Worm (Caenorhabditis elegans) whole organism, young adult: ENCODE data around the gene Y7A5A.13.

ENCODE experiments used
- B0019.2 ChIP-seq: fragments of 200-800 bp; sonication (Bioruptor generic); conservative IDR thresholded peaks from 2 replicates; pipeline ENCODE4 v1.3.6; 2022; ENCODE audit warnings: missing genetic modification reagents, missing genetic modification characterization, missing compliant biosample characterization
- B0261.1 ChIP-seq: sonication (generic microtip); optimal IDR thresholded peaks from 2 replicates; lab custom pipeline; 2016; ENCODE audit warnings: mild to moderate bottlenecking, missing genetic modification characterization, moderate library complexity, missing compliant biosample characterization
- B0336.3 ChIP-seq: fragments of 200-800 bp; sonication (Bioruptor generic); IDR thresholded peaks from 2 replicates; pipeline ENCODE4 v1.3.6; 2022; ENCODE audit warnings: missing genetic modification characterization, missing compliant biosample characterization
- C17E4.6 ChIP-seq: fragments of 200-800 bp; sonication (Bioruptor generic); IDR thresholded peaks from 2 replicates; pipeline ENCODE4 v1.3.6; 2022; ENCODE audit warnings: missing genetic modification reagents, missing genetic modification characterization, missing compliant biosample characterization
- D2030.7 ChIP-seq: fragments of 200-800 bp; sonication (Bioruptor generic); IDR thresholded peaks from 2 replicates; pipeline ENCODE4 v1.3.6; 2022; ENCODE audit warnings: missing genetic modification reagents, missing genetic modification characterization, missing compliant biosample characterization
- F22D6.2 ChIP-seq: sonication (generic microtip); optimal IDR thresholded peaks from 2 replicates; lab custom pipeline; 2016; ENCODE audit warnings: mild to moderate bottlenecking, missing genetic modification characterization, missing compliant biosample characterization
- F33H1.4 ChIP-seq: fragments of 200-800 bp; sonication (Bioruptor generic); IDR thresholded peaks from 2 replicates; pipeline ENCODE4 v1.3.6; 2022; ENCODE audit warnings: missing genetic modification reagents, missing genetic modification characterization, missing compliant biosample characterization
- F37B4.10 ChIP-seq: fragments of 200-800 bp; sonication (Bioruptor generic); IDR thresholded peaks from 2 replicates; pipeline ENCODE4 v1.3.6; 2022; ENCODE audit warnings: missing genetic modification characterization, missing compliant biosample characterization
- F57A8.1 ChIP-seq: fragments of 200-800 bp; sonication (Bioruptor generic); optimal IDR thresholded peaks from 2 replicates; lab custom pipeline; 2018; ENCODE audit warnings: mild to moderate bottlenecking, missing genetic modification characterization, moderate library complexity, missing compliant biosample characterization
- K12H6.12 ChIP-seq: fragments of 200-800 bp; sonication (Bioruptor generic); optimal IDR thresholded peaks from 2 replicates; lab custom pipeline; 2018; ENCODE audit warnings: mild to moderate bottlenecking, missing genetic modification characterization, missing compliant biosample characterization
- T07F8.4 ChIP-seq: sonication (generic microtip); optimal IDR thresholded peaks from 2 replicates; lab custom pipeline; 2016; ENCODE audit warnings: mild to moderate bottlenecking, missing genetic modification characterization, moderate library complexity, missing compliant biosample characterization
- Y53F4B.3 ChIP-seq: fragments of 200-800 bp; sonication (Bioruptor generic); IDR thresholded peaks from 2 replicates; pipeline ENCODE4 v1.3.6; 2022; ENCODE audit warnings: missing genetic modification reagents, missing genetic modification characterization, missing compliant biosample characterization
- Y79H2A.3 ChIP-seq: fragments of 200-800 bp; sonication (Bioruptor generic); conservative IDR thresholded peaks from 2 replicates; pipeline ENCODE4 v1.3.6; 2022; ENCODE audit warnings: missing genetic modification reagents, missing genetic modification characterization, missing compliant biosample characterization
- ZK185.1 ChIP-seq: sonication (generic microtip); optimal IDR thresholded peaks from 2 replicates; lab custom pipeline; 2016; ENCODE audit warnings: mild to moderate bottlenecking, missing genetic modification characterization, missing compliant biosample characterization; ENCODE audit not compliant: poor library complexity, severe bottlenecking
- attf-6 ChIP-seq: fragments of 200-800 bp; sonication (Bioruptor generic); IDR thresholded peaks from 2 replicates; pipeline ENCODE4 v1.3.6; 2022; ENCODE audit warnings: missing genetic modification reagents, missing genetic modification characterization, missing compliant biosample characterization
- ccch-3 ChIP-seq: fragments of 200-800 bp; sonication (Bioruptor generic); optimal IDR thresholded peaks from 2 replicates; lab custom pipeline; 2018; ENCODE audit warnings: mild to moderate bottlenecking, missing genetic modification characterization, missing compliant biosample characterization
- cebp-1 ChIP-seq, 2 experiments: fragments of 200-800 bp in 1 of 2; sonication (Bioruptor generic) in 1 of 2; sonication (generic microtip) in 1 of 2; IDR thresholded peaks in 1 of 2; optimal IDR thresholded peaks in 1 of 2; 2 replicates each; pipeline versions ENCODE4 v1.3.6 to Lab custom; 2017 to 2022; ENCODE audit warnings: missing compliant biosample characterization in 2 of 2, missing genetic modification characterization in 2 of 2, mild to moderate bottlenecking in 1 of 2, missing genetic modification reagents in 1 of 2, moderate library complexity in 1 of 2
- cebp-2 ChIP-seq: fragments of 200-800 bp; sonication (Bioruptor generic); IDR thresholded peaks from 2 replicates; pipeline ENCODE4 v1.3.6; 2022; ENCODE audit warnings: missing genetic modification characterization, missing compliant biosample characterization
- ceh-27 ChIP-seq: fragments of 200-800 bp; sonication (Bioruptor generic); optimal IDR thresholded peaks from 2 replicates; lab custom pipeline; 2018; ENCODE audit warnings: mild to moderate bottlenecking, missing genetic modification characterization, moderate library complexity, missing compliant biosample characterization
- ceh-40 ChIP-seq: fragments of 200-800 bp; sonication (Bioruptor generic); IDR thresholded peaks from 2 replicates; pipeline ENCODE4 v1.3.6; 2022; ENCODE audit warnings: missing genetic modification characterization, missing compliant biosample characterization
- ceh-91 ChIP-seq: fragments of 200-800 bp; sonication (Bioruptor generic); IDR thresholded peaks from 2 replicates; pipeline ENCODE4 v1.3.6; 2022; ENCODE audit warnings: missing genetic modification reagents, missing genetic modification characterization, missing compliant biosample characterization
- dpff-1 ChIP-seq: sonication (generic microtip); optimal IDR thresholded peaks from 2 replicates; lab custom pipeline; 2017; ENCODE audit warnings: mild to moderate bottlenecking, missing genetic modification characterization, missing compliant biosample characterization
- efl-1 ChIP-seq: fragments of 150-350 bp; optimal IDR thresholded peaks from 2 replicates; lab custom pipeline; 2014; ENCODE audit warnings: missing biosample characterization, missing genetic modification reagents, missing genetic modification characterization
- gei-17 ChIP-seq: fragments of 200-800 bp; sonication (Bioruptor generic); optimal IDR thresholded peaks from 2 replicates; lab custom pipeline; 2018; ENCODE audit warnings: mild to moderate bottlenecking, missing genetic modification characterization, missing compliant biosample characterization
- hsf-1 ChIP-seq: fragments of 200-800 bp; sonication (Bioruptor generic); IDR thresholded peaks from 2 replicates; pipeline ENCODE4 v1.3.6; 2022; ENCODE audit warnings: missing genetic modification reagents, missing genetic modification characterization, missing compliant biosample characterization
- lin-54 ChIP-seq: fragments of 200-800 bp; sonication (Bioruptor generic); optimal IDR thresholded peaks from 2 replicates; lab custom pipeline; 2018; ENCODE audit warnings: mild to moderate bottlenecking, missing genetic modification characterization, missing compliant biosample characterization
- lsl-1 ChIP-seq: fragments of 200-800 bp; sonication (Bioruptor generic); optimal IDR thresholded peaks from 2 replicates; lab custom pipeline; 2018; ENCODE audit warnings: mild to moderate bottlenecking, missing genetic modification characterization, moderate library complexity, missing compliant biosample characterization
- madf-3 ChIP-seq: fragments of 200-800 bp; sonication (Bioruptor generic); IDR thresholded peaks from 2 replicates; pipeline ENCODE4 v1.3.6; 2022; ENCODE audit warnings: missing genetic modification reagents, missing genetic modification characterization, missing compliant biosample characterization
- mes-4 ChIP-seq: sonication (generic microtip); optimal IDR thresholded peaks from 2 replicates; lab custom pipeline; 2016; ENCODE audit warnings: missing genotype, missing genetic modification characterization, missing compliant biosample characterization
- nfyb-1 ChIP-seq: fragments of 200-800 bp; sonication (Bioruptor generic); IDR thresholded peaks from 2 replicates; pipeline ENCODE4 v1.3.6; 2022; ENCODE audit warnings: missing genetic modification reagents, missing genetic modification characterization, missing compliant biosample characterization
- nhr-120 ChIP-seq: fragments of 200-800 bp; sonication (Bioruptor generic); IDR thresholded peaks from 2 replicates; pipeline ENCODE4 v1.3.6; 2022; ENCODE audit warnings: missing genetic modification characterization, missing compliant biosample characterization
- nhr-90 ChIP-seq: sonication (generic microtip); optimal IDR thresholded peaks from 2 replicates; lab custom pipeline; 2016; ENCODE audit warnings: missing genotype, mild to moderate bottlenecking, missing genetic modification characterization, missing compliant biosample characterization
- pha-4 ChIP-seq: fragments of 150-350 bp; sonication (generic microtip); optimal IDR thresholded peaks from 2 replicates; lab custom pipeline; 2014; ENCODE audit warnings: missing biosample characterization, missing genetic modification reagents, missing genetic modification characterization
- repo-1 ChIP-seq: sonication (generic microtip); optimal IDR thresholded peaks from 2 replicates; lab custom pipeline; 2017; ENCODE audit warnings: mild to moderate bottlenecking, missing genetic modification characterization, missing compliant biosample characterization
- snpc-1.1 ChIP-seq: sonication (generic microtip); optimal IDR thresholded peaks from 2 replicates; lab custom pipeline; 2017; ENCODE audit warnings: missing genetic modification characterization, mild to moderate bottlenecking, missing compliant biosample characterization, antibody characterized with exemption, moderate library complexity, missing genotype, missing genetic modification reagents; ENCODE audit not compliant: insufficient read depth
- snpc-4 ChIP-seq, 5 experiments: fragments of 150-350 bp in 1 of 5; sonication (generic microtip) in 4 of 5; optimal IDR thresholded peaks; 2 replicates each; lab custom pipeline; 2014 to 2018; ENCODE audit warnings: missing genetic modification characterization in 5 of 5, missing biosample characterization in 3 of 5, antibody characterized with exemption in 2 of 5, mild to moderate bottlenecking in 2 of 5, missing compliant biosample characterization in 2 of 5, missing genotype in 2 of 5, moderate library complexity in 2 of 5, missing genetic modification reagents in 1 of 5
- tbx-9 ChIP-seq: sonication (generic microtip); optimal IDR thresholded peaks from 2 replicates; lab custom pipeline; 2016; ENCODE audit warnings: borderline replicate concordance, missing genetic modification characterization, inconsistent platforms, missing compliant biosample characterization
- tlf-1 ChIP-seq: fragments of 200-800 bp; sonication (Bioruptor generic); optimal IDR thresholded peaks from 2 replicates; lab custom pipeline; 2018; ENCODE audit warnings: mild to moderate bottlenecking, missing genetic modification characterization, missing compliant biosample characterization
- unc-130 ChIP-seq: sonication (generic microtip); optimal IDR thresholded peaks from 2 replicates; lab custom pipeline; 2016; ENCODE audit warnings: missing genetic modification reagents, missing genetic modification characterization, missing compliant biosample characterization
- unc-62 ChIP-seq: fragments of 150-350 bp; optimal IDR thresholded peaks from 2 replicates; lab custom pipeline; 2014; ENCODE audit warnings: missing biosample characterization, missing genetic modification reagents, missing genetic modification characterization
- xnd-1 ChIP-seq: sonication (generic microtip); optimal IDR thresholded peaks from 2 replicates; lab custom pipeline; 2016; ENCODE audit warnings: missing genotype, missing genetic modification reagents, missing genetic modification characterization, missing compliant biosample characterization
- zfh-2 ChIP-seq: fragments of 200-800 bp; sonication (Bioruptor generic); conservative IDR thresholded peaks from 2 replicates; pipeline ENCODE4 v1.3.6; 2022; ENCODE audit warnings: missing genetic modification reagents, missing genetic modification characterization, missing compliant biosample characterization
- ztf-18 ChIP-seq: sonication (generic microtip); optimal IDR thresholded peaks from 2 replicates; lab custom pipeline; 2016; ENCODE audit warnings: missing genotype, mild to moderate bottlenecking, missing genetic modification characterization, missing compliant biosample characterization
- ztf-22 ChIP-seq: fragments of 200-800 bp; sonication (Bioruptor generic); optimal IDR thresholded peaks from 2 replicates; lab custom pipeline; 2018; ENCODE audit warnings: mild to moderate bottlenecking, missing genetic modification characterization, moderate library complexity, missing compliant biosample characterization
- ztf-25 ChIP-seq: fragments of 200-800 bp; sonication (Bioruptor generic); IDR thresholded peaks from 2 replicates; pipeline ENCODE4 v1.3.6; 2022; ENCODE audit warnings: missing genetic modification reagents, missing genetic modification characterization, missing compliant biosample characterization
- ztf-28 ChIP-seq: fragments of 200-800 bp; sonication (Bioruptor generic); IDR thresholded peaks from 2 replicates; pipeline ENCODE4 v1.3.6; 2022; ENCODE audit warnings: missing genetic modification reagents, missing genetic modification characterization, missing compliant biosample characterization

Gene Y7A5A.13

DNA sequence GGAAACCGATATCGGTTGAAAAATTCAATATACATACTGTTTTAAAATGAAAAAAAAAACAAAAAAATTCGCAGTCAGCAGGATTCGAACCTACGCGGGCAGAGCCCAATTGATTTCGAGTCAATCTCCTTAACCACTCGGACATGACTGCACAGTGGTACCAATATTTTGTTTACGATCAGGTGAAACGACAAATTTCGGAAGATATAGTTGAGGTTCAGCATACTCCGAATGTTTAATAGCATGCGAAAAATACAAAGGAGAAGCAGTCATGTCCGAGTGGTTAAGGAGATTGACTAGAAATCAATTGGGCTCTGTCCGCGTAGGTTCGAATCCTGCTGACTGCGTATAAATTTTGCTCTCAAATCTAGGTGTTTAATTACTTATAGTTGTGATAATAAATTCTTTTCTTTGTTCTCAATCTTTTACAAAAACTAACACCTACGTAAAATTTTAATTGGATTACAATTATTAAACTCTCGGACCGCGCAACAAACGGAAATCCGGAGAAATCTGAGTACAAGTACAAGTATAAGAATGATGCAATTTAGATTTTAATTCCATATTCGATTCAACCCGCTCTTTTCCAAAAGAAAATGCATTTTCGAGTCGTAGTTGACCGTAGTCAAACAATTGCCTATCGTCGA, at the start of gene Y7A5A.13:
TSS of gene Y7A5A.13 (plus strand) at position 597 of the 647 bp plus-strand sequence.
- TF ChIP-seq gei-17 (GFP tag; lab: Kevin White, UChicago), result no peak
- peak; percentile 60 for TF ChIP-seq ZK185.1 (tag; lab: Kevin White, UChicago)
- TF ChIP-seq B0336.3 (GFP tag; lab: Robert Waterston, UW), result no peak
- no peak for TF ChIP-seq lin-54
- TF ChIP-seq attf-6 (GFP tag; lab: Robert Waterston, UW), result 0 out of 2 replicates have a peak, but pooled peaks have one; percentile 35
- TF ChIP-seq snpc-1.1 (tag; lab: Kevin White, UChicago), result peak; percentile 62
- no peak for TF ChIP-seq K12H6.12 (tag; lab: Kevin White, UChicago)
- peak; percentile 38 for TF ChIP-seq ztf-18 (tag; lab: Kevin White, UChicago)
- TF ChIP-seq cebp-1 (GFP tag; IDR thresholded peaks at IDR 0.05; lab: Robert Waterston, UW), result no peak
- TF ChIP-seq cebp-1 (tag; optimal IDR thresholded peaks at IDR 0.05; lab: Kevin White, UChicago), result peak; percentile 30
- no peak for TF ChIP-seq cebp-2 (GFP tag; lab: Robert Waterston, UW)
- no peak for TF ChIP-seq ceh-91 (GFP tag; lab: Robert Waterston, UW)
- TF ChIP-seq Y53F4B.3 (GFP tag; lab: Robert Waterston, UW), result no peak
- TF ChIP-seq madf-3 (GFP tag; lab: Robert Waterston, UW), result no peak
- TF ChIP-seq F22D6.2 (tag; lab: Kevin White, UChicago), result no peak
- TF ChIP-seq F33H1.4 (GFP tag; lab: Robert Waterston, UW), result no peak
- no peak for TF ChIP-seq efl-1 (GFP tag; lab: Kevin White, UChicago)
- TF ChIP-seq ccch-3 (GFP tag; lab: Kevin White, UChicago), result no peak
- peak; percentile 13 for TF ChIP-seq T07F8.4 (tag; lab: Kevin White, UChicago)
- peak; percentile 51 for TF ChIP-seq snpc-4 (GFP tag; optimal IDR thresholded peaks at IDR 0.05; lab: Kevin White, UChicago)
- TF ChIP-seq snpc-4 (tag; optimal IDR thresholded peaks at IDR 0.05; lab: Kevin White, UChicago), result peak in 3 of 4 experiments; percentile 62 to 78 (median 68)
- no peak for TF ChIP-seq F37B4.10 (GFP tag; lab: Robert Waterston, UW)
- 0 out of 2 replicates have a peak, but pooled peaks have one; percentile 11 for TF ChIP-seq Y79H2A.3
- TF ChIP-seq hsf-1, result no peak
- no peak for TF ChIP-seq tbx-9
- no peak for TF ChIP-seq ztf-25
- no peak for TF ChIP-seq lsl-1 (GFP tag; lab: Kevin White, UChicago)
- no peak for TF ChIP-seq tlf-1 (GFP tag; lab: Kevin White, UChicago)
- no peak for TF ChIP-seq mes-4 (tag; lab: Kevin White, UChicago)
- peak; percentile 21 for TF ChIP-seq ceh-27 (GFP tag; lab: Kevin White, UChicago)
- no peak for TF ChIP-seq B0019.2 (GFP tag; lab: Robert Waterston, UW)
- peak; percentile 83 for TF ChIP-seq D2030.7 (GFP tag; lab: Robert Waterston, UW)
- no peak for TF ChIP-seq unc-62
- no peak for TF ChIP-seq nhr-120 (GFP tag; lab: Robert Waterston, UW)
- TF ChIP-seq B0261.1 (tag; lab: Kevin White, UChicago), result peak; percentile 88
- TF ChIP-seq xnd-1 (tag; lab: Kevin White, UChicago), result no peak
- peak; percentile 62; the same call in 1 of the 2 replicates for TF ChIP-seq ceh-40 (GFP tag; lab: Robert Waterston, UW)
- no peak for TF ChIP-seq dpff-1 (tag; lab: Kevin White, UChicago)
- TF ChIP-seq ztf-28 (GFP tag; lab: Robert Waterston, UW), result no peak
- peak; percentile 58 for TF ChIP-seq nhr-90 (tag; lab: Kevin White, UChicago)
- no peak for TF ChIP-seq zfh-2 (GFP tag; lab: Robert Waterston, UW)
- no peak for TF ChIP-seq ztf-22
- no peak for TF ChIP-seq F57A8.1 (GFP tag; lab: Kevin White, UChicago)
- peak; percentile 73 for TF ChIP-seq nfyb-1 (GFP tag; lab: Robert Waterston, UW)
- no peak for TF ChIP-seq pha-4 (tag; lab: Kevin White, UChicago)
- TF ChIP-seq unc-130 (GFP tag; lab: Kevin White, UChicago), result no peak
- TF ChIP-seq C17E4.6 (GFP tag; lab: Robert Waterston, UW), result no peak
- no peak for TF ChIP-seq repo-1 (tag; lab: Kevin White, UChicago)
